Fruit fly (Drosophila melanogaster) whole organism, prepupa: Measurements from ENCODE around the gene CG44422.

Experiments
- CG10669 ChIP-seq: fragments of 200-800 bp; sonication (Bioruptor generic); optimal IDR thresholded peaks from 3 replicates; lab custom pipeline; 2018; ENCODE audit warnings: missing biosample characterization, mild to moderate bottlenecking, missing genetic modification characterization, moderate library complexity
- CG11762 ChIP-seq: fragments of 200-800 bp; sonication (Bioruptor generic); optimal IDR thresholded peaks from 3 replicates; lab custom pipeline; 2016; ENCODE audit warnings: missing biosample characterization, missing genetic modification characterization; ENCODE audit not compliant: insufficient read depth
- CG11902 ChIP-seq: fragments of 200-800 bp; sonication (Bioruptor generic); optimal IDR thresholded peaks from 3 replicates; lab custom pipeline; 2016; ENCODE audit warnings: missing biosample characterization, missing genetic modification characterization
- CG15336 ChIP-seq: fragments of 200-800 bp; sonication (Bioruptor generic); IDR thresholded peaks from 2 replicates; pipeline ENCODE4 v1.3.6; 2022; ENCODE audit warnings: missing biosample characterization, missing genetic modification characterization
- CG16779 ChIP-seq: fragments of 200-800 bp; sonication (Bioruptor generic); optimal IDR thresholded peaks from 3 replicates; lab custom pipeline; 2017; ENCODE audit warnings: missing biosample characterization, mild to moderate bottlenecking, missing genetic modification characterization
- CG3032 ChIP-seq: fragments of 200-800 bp; optimal IDR thresholded peaks from 2 replicates; lab custom pipeline; 2019; ENCODE audit warnings: missing biosample characterization, mild to moderate bottlenecking, missing genetic modification characterization, moderate library complexity
- CG32006 ChIP-seq: fragments of 200-800 bp; sonication (Bioruptor generic); optimal IDR thresholded peaks from 3 replicates; lab custom pipeline; 2017; ENCODE audit warnings: missing biosample characterization, mild to moderate bottlenecking, missing genetic modification characterization
- CG34406 ChIP-seq: fragments of 200-800 bp; sonication (Bioruptor generic); optimal IDR thresholded peaks from 3 replicates; lab custom pipeline; 2016; ENCODE audit warnings: missing biosample characterization, missing genetic modification characterization
- CG3919 ChIP-seq: fragments of 200-800 bp; sonication (Bioruptor generic); optimal IDR thresholded peaks from 3 replicates; lab custom pipeline; 2016; ENCODE audit warnings: missing biosample characterization, missing genetic modification characterization
- CG6163 ChIP-seq: fragments of 200-800 bp; sonication (Bioruptor generic); IDR thresholded peaks from 3 replicates; pipeline ENCODE4 v1.3.6; 2022; ENCODE audit warnings: missing biosample characterization, missing genetic modification characterization
- CG6276 ChIP-seq: fragments of 200-800 bp; sonication (Bioruptor generic); optimal IDR thresholded peaks from 2 replicates; lab custom pipeline; 2017; ENCODE audit warnings: missing biosample characterization, mild to moderate bottlenecking, missing genetic modification characterization
- CG6808 ChIP-seq: fragments of 200-800 bp; sonication (Bioruptor generic); optimal IDR thresholded peaks from 3 replicates; lab custom pipeline; 2017; ENCODE audit warnings: missing biosample characterization, missing genetic modification characterization, mild to moderate bottlenecking, moderate library complexity, missing genetic modification reagents
- CG6854 ChIP-seq: fragments of 200-800 bp; sonication (Bioruptor generic); optimal IDR thresholded peaks from 2 replicates; lab custom pipeline; 2017; ENCODE audit warnings: missing biosample characterization, mild to moderate bottlenecking, missing genetic modification characterization
- CG7368 ChIP-seq: fragments of 200-800 bp; sonication (Bioruptor generic); optimal IDR thresholded peaks from 3 replicates; lab custom pipeline; 2016; ENCODE audit warnings: missing biosample characterization, missing genetic modification characterization
- CG8319 ChIP-seq: fragments of 200-800 bp; sonication (Bioruptor generic); optimal IDR thresholded peaks from 3 replicates; lab custom pipeline; 2016; ENCODE audit warnings: missing biosample characterization, missing genetic modification characterization
- CG9139 ChIP-seq: fragments of 200-800 bp; sonication (Bioruptor generic); optimal IDR thresholded peaks from 3 replicates; lab custom pipeline; 2017; ENCODE audit warnings: missing biosample characterization, mild to moderate bottlenecking, missing genetic modification characterization
- Eip75B ChIP-seq: fragments of 200-800 bp; sonication (Bioruptor generic); optimal IDR thresholded peaks from 3 replicates; lab custom pipeline; 2016; ENCODE audit warnings: missing biosample characterization, missing genetic modification characterization
- Eip93F ChIP-seq: fragments of 200-800 bp; sonication (Bioruptor generic); optimal IDR thresholded peaks from 2 replicates; lab custom pipeline; 2016; ENCODE audit warnings: missing biosample characterization, mild to moderate bottlenecking, missing genetic modification characterization
- Ets21C ChIP-seq: fragments of 200-800 bp; sonication (Bioruptor generic); optimal IDR thresholded peaks from 3 replicates; lab custom pipeline; 2016; ENCODE audit warnings: missing biosample characterization, missing genetic modification characterization
- Ets96B ChIP-seq: fragments of 200-800 bp; optimal IDR thresholded peaks from 2 replicates; lab custom pipeline; 2019; ENCODE audit warnings: missing biosample characterization, mild to moderate bottlenecking, missing genetic modification characterization, moderate library complexity
- Gug ChIP-seq: fragments of 200-800 bp; sonication (Bioruptor generic); IDR thresholded peaks from 2 replicates; pipeline ENCODE4 v1.3.6; 2022; ENCODE audit warnings: missing biosample characterization, missing genetic modification characterization
- Hr38 ChIP-seq: sonication (Bioruptor generic); optimal IDR thresholded peaks from 2 replicates; lab custom pipeline; 2016; ENCODE audit warnings: missing biosample characterization, missing genetic modification characterization
- Hr39 ChIP-seq: fragments of 200-800 bp; sonication (Bioruptor generic); optimal IDR thresholded peaks from 2 replicates; lab custom pipeline; 2016; ENCODE audit warnings: missing biosample characterization, missing genetic modification characterization
- Hr4 ChIP-seq: fragments of 200-800 bp; sonication (Bioruptor generic); optimal IDR thresholded peaks from 3 replicates; lab custom pipeline; 2016; ENCODE audit warnings: missing biosample characterization, missing genetic modification characterization
- Lpt ChIP-seq: fragments of 200-800 bp; sonication (Bioruptor generic); optimal IDR thresholded peaks from 3 replicates; lab custom pipeline; 2016; ENCODE audit warnings: missing biosample characterization, missing genetic modification characterization
- Met ChIP-seq: fragments of 200-800 bp; sonication (Bioruptor generic); optimal IDR thresholded peaks from 3 replicates; lab custom pipeline; 2016; ENCODE audit warnings: missing biosample characterization, missing genetic modification characterization
- OdsH ChIP-seq: fragments of 200-800 bp; sonication (Bioruptor generic); optimal IDR thresholded peaks from 3 replicates; lab custom pipeline; 2016; ENCODE audit warnings: missing biosample characterization, missing genetic modification characterization
- Smox ChIP-seq: fragments of 200-800 bp; sonication (Bioruptor generic); optimal IDR thresholded peaks from 3 replicates; lab custom pipeline; 2016; ENCODE audit warnings: missing biosample characterization, missing genetic modification characterization
- Sox102F ChIP-seq: fragments of 200-800 bp; sonication (Bioruptor generic); optimal IDR thresholded peaks from 2 replicates; lab custom pipeline; 2016; ENCODE audit warnings: missing biosample characterization, mild to moderate bottlenecking, missing genetic modification characterization
- achi ChIP-seq: fragments of 200-800 bp; sonication (Bioruptor generic); optimal IDR thresholded peaks from 3 replicates; lab custom pipeline; 2016; ENCODE audit warnings: missing biosample characterization, missing genetic modification characterization
- acj6 ChIP-seq: fragments of 200-800 bp; sonication (Bioruptor generic); optimal IDR thresholded peaks from 3 replicates; lab custom pipeline; 2016; ENCODE audit warnings: missing biosample characterization, missing genetic modification characterization
- cyc ChIP-seq: fragments of 200-800 bp; sonication (Bioruptor generic); optimal IDR thresholded peaks from 3 replicates; lab custom pipeline; 2016; ENCODE audit warnings: missing biosample characterization, missing genetic modification characterization
- dac ChIP-seq: fragments of 200-800 bp; sonication (Bioruptor generic); optimal IDR thresholded peaks from 2 replicates; lab custom pipeline; 2017; ENCODE audit warnings: missing biosample characterization, mild to moderate bottlenecking, missing genetic modification characterization
- dsx ChIP-seq: fragments of 200-800 bp; optimal IDR thresholded peaks from 3 replicates; lab custom pipeline; 2019; ENCODE audit warnings: missing biosample characterization, mild to moderate bottlenecking, missing genetic modification characterization, moderate library complexity; ENCODE audit not compliant: poor library complexity, severe bottlenecking
- eg ChIP-seq: fragments of 200-800 bp; sonication (Bioruptor generic); IDR thresholded peaks from 3 replicates; pipeline ENCODE4 v1.3.6; 2022; ENCODE audit warnings: missing biosample characterization, missing genetic modification characterization
- esn ChIP-seq: fragments of 200-800 bp; sonication (Bioruptor generic); optimal IDR thresholded peaks from 2 replicates; lab custom pipeline; 2016; ENCODE audit warnings: missing biosample characterization, mild to moderate bottlenecking, missing genetic modification characterization, moderate library complexity
- fd59A ChIP-seq: fragments of 200-800 bp; sonication (Bioruptor generic); optimal IDR thresholded peaks from 2 replicates; lab custom pipeline; 2017; ENCODE audit warnings: missing biosample characterization, mild to moderate bottlenecking, missing genetic modification characterization, missing genetic modification reagents
- fkh ChIP-seq: fragments of 200-800 bp; sonication (Bioruptor generic); optimal IDR thresholded peaks from 3 replicates; lab custom pipeline; 2017; ENCODE audit warnings: missing biosample characterization, mild to moderate bottlenecking, missing genetic modification characterization, moderate library complexity
- lz ChIP-seq: fragments of 200-800 bp; sonication (Bioruptor generic); optimal IDR thresholded peaks from 3 replicates; lab custom pipeline; 2016; ENCODE audit warnings: missing biosample characterization, missing genetic modification characterization
- net ChIP-seq: fragments of 200-800 bp; sonication (Bioruptor generic); optimal IDR thresholded peaks from 3 replicates; lab custom pipeline; 2016; ENCODE audit warnings: missing biosample characterization, missing genetic modification characterization
- pdm3 ChIP-seq: fragments of 200-800 bp; sonication (Bioruptor generic); optimal IDR thresholded peaks from 3 replicates; lab custom pipeline; 2016; ENCODE audit warnings: missing biosample characterization, missing genetic modification characterization
- salr ChIP-seq, 2 experiments: fragments of 200-800 bp; sonication (Bioruptor generic); optimal IDR thresholded peaks; 3 replicates each; lab custom pipeline; 2016 to 2018; ENCODE audit warnings: missing biosample characterization in 2 of 2, missing genetic modification characterization in 2 of 2, mild to moderate bottlenecking in 1 of 2
- svp ChIP-seq: fragments of 200-800 bp; sonication (Bioruptor generic); peaks from one replicate; lab custom pipeline; 2016; ENCODE audit warnings: missing biosample characterization, missing genetic modification characterization
- topi ChIP-seq: fragments of 200-800 bp; sonication (Bioruptor generic); optimal IDR thresholded peaks from 3 replicates; lab custom pipeline; 2016; ENCODE audit warnings: missing biosample characterization, missing genetic modification characterization
- vri ChIP-seq: fragments of 200-800 bp; sonication (Bioruptor generic); optimal IDR thresholded peaks from 3 replicates; lab custom pipeline; 2016; ENCODE audit warnings: missing biosample characterization, mild to moderate bottlenecking, missing genetic modification characterization

The CG44422 gene

DNA sequence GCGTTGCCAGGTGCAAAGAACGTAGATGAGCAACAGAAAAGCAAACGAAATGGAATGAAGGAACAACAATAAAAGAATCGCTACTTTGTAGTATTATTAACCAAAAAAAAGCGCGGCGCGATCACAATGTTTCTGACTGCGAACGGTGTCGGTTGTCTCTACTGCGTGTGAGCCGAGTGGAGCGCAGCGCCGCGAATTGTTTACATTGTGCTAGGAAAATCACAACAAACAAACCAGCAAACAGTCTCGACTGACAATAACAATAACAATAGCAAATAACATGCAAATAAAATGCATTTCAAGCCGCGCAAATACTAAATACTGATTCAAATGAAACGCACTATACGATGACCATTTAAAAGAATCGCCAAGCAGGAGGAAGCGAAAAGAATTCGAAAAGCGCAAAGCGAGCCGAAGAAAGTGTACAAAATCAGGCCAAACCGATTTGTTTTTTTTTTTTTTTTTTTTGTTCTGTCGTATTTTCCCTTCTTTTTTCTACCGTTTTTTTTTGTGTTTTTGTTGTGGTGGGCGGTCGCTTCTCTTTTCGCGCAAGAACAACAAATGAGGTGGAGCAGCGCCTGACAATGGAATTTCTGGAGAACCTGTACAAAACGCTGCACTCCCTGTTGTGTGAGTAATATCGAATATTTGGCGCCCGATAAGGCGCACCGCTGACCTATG lies 37.4 kb upstream of the CG44422 start, which contains the start of the genes CG34348 and Kap3:
TSS of gene CG34348 (plus strand) at position 6 of the 681 bp plus-strand sequence.
TSS of gene Kap3 (minus strand) at position 217 of the 681 bp plus-strand sequence.
- peak; percentile 26 for TF ChIP-seq Hr4
- peak; percentile 59 for TF ChIP-seq CG6276 (GFP tag; lab: Kevin White, UChicago)
- TF ChIP-seq eg: peak; percentile 64; the same call in 2 of the 3 replicates
- no peak for TF ChIP-seq CG11902 (GFP tag; lab: Kevin White, UChicago)
- TF ChIP-seq CG9139 (GFP tag; lab: Kevin White, UChicago): peak; percentile 31
- no peak for TF ChIP-seq Hr39
- peak; percentile 92 for TF ChIP-seq dsx (GFP tag; lab: Kevin White, UChicago)
- TF ChIP-seq Eip93F: no peak
- TF ChIP-seq CG6163: peak; percentile 67
- peak; percentile 3 for TF ChIP-seq fkh (GFP tag; lab: Kevin White, UChicago)

DNA sequence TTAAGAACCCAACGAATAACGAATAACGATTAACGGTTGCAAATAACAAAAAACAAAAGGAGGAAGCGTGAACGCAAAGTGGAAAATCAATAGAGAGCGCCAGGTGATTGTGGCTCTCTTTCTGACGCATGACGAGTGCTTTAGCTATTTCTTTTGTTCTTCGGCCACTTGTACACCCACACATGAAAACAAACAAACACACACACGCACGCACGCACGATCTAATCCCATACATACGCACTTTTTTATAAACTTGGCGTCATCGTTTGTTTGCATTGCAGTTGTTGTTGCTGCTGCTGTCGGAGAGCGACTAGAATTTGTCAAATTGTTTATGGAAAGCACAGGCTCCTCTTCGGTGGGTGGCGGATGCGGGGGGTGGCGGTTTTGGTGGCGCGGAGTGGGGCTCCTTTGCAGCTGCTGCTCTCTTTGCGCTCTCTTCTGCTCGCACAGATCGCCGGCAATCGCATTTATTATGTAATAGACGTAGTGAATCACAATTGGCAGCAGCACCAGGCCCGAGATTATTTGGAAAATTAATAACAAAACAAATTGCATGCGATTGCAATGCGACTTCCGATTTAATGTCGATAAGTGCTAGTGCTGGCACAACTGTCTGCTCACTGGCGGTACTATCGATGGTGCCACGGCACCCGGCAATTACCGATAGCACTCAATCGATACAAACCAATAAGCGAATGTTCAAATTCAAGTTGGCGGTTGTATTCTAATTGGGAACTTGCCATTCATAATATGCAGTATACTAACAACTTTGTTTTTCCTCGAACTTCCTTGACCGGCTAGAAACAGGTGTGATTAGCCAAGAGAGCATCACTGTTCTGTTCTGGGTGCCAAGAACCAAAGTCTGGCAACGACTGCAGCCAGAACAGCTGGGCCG lies 36.6 kb upstream of the CG44422 start:
- TF ChIP-seq acj6 (peak; percentile 26), fkh (GFP tag; lab: Kevin White, UChicago) (peak; percentile 92), Ets96B (tag; lab: Kevin White, UChicago) (no peak), CG3919 (peak; percentile 14), dac (GFP tag; lab: Kevin White, UChicago) (no peak), CG32006 (GFP tag; lab: Kevin White, UChicago) (peak; percentile 11), Gug (0 out of 2 replicates have a peak, but pooled peaks have one; percentile 8), CG11762 (GFP tag; lab: Kevin White, UChicago) (no peak), Hr39 (peak; percentile 63), Eip93F (no peak), Hr4 (peak; percentile 1), achi (GFP tag; lab: Kevin White, UChicago) (peak; percentile 22), CG6808 (no peak), Smox (GFP tag; lab: Kevin White, UChicago) (peak; percentile 32), CG7368 (no peak), OdsH (GFP tag; lab: Kevin White, UChicago) (peak; percentile 45), CG6854 (GFP tag; lab: Kevin White, UChicago) (no peak), CG6163 (peak; percentile 32; the same call in 1 of the 3 replicates), CG34406 (GFP tag; lab: Kevin White, UChicago) (no peak), Lpt (GFP tag; lab: Kevin White, UChicago) (no peak), Eip75B (peak; percentile 5), CG10669 (GFP tag; lab: Kevin White, UChicago) (no peak), fd59A (GFP tag; lab: Kevin White, UChicago) (no peak), eg (no peak), topi (peak; percentile 7), Met (GFP tag; lab: Kevin White, UChicago) (no peak), svp (GFP tag; lab: Kevin White, UChicago) (peak; percentile 82), Ets21C (GFP tag; lab: Kevin White, UChicago) (peak; percentile 37), esn (GFP tag; lab: Kevin White, UChicago) (peak; percentile 49), dsx (GFP tag; lab: Kevin White, UChicago) (no peak), salr (GFP tag; optimal IDR thresholded peaks at IDR 0.05; lab: Kevin White, UChicago) (no peak), CG16779 (peak; percentile 21), pdm3 (GFP tag; lab: Kevin White, UChicago) (peak; percentile 60), net (GFP tag; lab: Kevin White, UChicago) (no peak), CG3032 (peak; percentile 28), vri (GFP tag; lab: Kevin White, UChicago) (peak; percentile 41), cyc (GFP tag; lab: Kevin White, UChicago) (peak; percentile 31), lz (GFP tag; lab: Kevin White, UChicago) (peak; percentile 46), CG9139 (GFP tag; lab: Kevin White, UChicago) (no peak), Sox102F (GFP tag; lab: Kevin White, UChicago) (no peak), CG15336 (GFP tag; lab: Robert Waterston, UW) (no peak), Hr38 (GFP tag; lab: Kevin White, UChicago) (no peak), CG11902 (GFP tag; lab: Kevin White, UChicago) (no peak), CG8319 (GFP tag; lab: Kevin White, UChicago) (no peak)
